Fruit fly (Drosophila melanogaster): ENCODE results near the gene Lk6.
A peak's percentile ranks its signal among the peaks of the same experiment; 100 is the strongest.

Lk6 gene

DNA sequence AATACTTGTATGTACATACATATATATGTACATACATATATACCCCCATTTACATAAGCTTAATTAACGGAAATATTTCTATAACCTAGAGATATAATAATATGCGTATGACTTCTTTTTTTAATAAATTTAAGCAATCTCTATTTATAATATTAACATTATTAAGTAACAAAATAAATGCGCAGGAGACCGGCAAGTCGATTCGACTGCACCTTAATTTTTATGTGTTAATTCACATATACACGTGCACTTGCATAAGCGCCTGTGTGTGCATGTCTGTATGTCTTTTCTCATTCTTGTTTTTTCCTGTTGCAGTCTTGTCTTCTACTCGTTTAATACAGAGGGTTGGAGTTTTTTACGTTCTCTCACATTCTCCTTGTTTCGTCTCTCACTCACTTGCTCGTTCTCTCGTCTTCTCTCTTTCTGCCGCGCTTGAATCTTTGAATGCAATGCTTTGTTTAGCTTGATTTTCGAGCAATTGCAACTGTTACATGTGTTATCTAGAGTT is 16.0 kb upstream of the Lk6 start (continued):
- TF ChIP-seq HHEX (GFP tag; optimal IDR thresholded peaks at IDR 0.05) (peak; percentile 80), CG9932 (GFP tag; IDR thresholded peaks at IDR 0.05) (no peak), CG1832 (GFP tag; optimal IDR thresholded peaks at IDR 0.05) (no peak), disco-r (GFP tag; optimal IDR thresholded peaks at IDR 0.05) (no peak), Doc2 (GFP tag; IDR thresholded peaks at IDR 0.05) (no peak), hkb (optimal IDR thresholded peaks at IDR 0.05) (no peak), hkb (GFP tag; IDR thresholded peaks at IDR 0.05) (peak; percentile 85), tin (GFP tag; optimal IDR thresholded peaks at IDR 0.05) (peak; percentile 94), Kr (GFP tag; optimal IDR thresholded peaks at IDR 0.05) (peak; percentile 33), CG7372 (GFP tag; IDR thresholded peaks at IDR 0.05) (peak; percentile 51; the same call in 1 of the 2 replicates), pzg (GFP tag; optimal IDR thresholded peaks at IDR 0.05) (no peak), en (GFP tag; optimal IDR thresholded peaks at IDR 0.05) (no peak), ro (GFP tag; IDR thresholded peaks at IDR 0.05) (peak; percentile 75), CTCF (GFP tag; optimal IDR thresholded peaks at IDR 0.05) (peak; percentile 42), CG8359 (GFP tag; optimal IDR thresholded peaks at IDR 0.05; ENCODE audit: borderline replicate concordance) (peak; percentile 92), CG7357 (GFP tag; IDR thresholded peaks at IDR 0.05) (peak; percentile 78), Atf-2 (GFP tag; optimal IDR thresholded peaks at IDR 0.05) (peak; percentile 30), ham (GFP tag; IDR thresholded peaks at IDR 0.05) (no peak), CG32532 (GFP tag; IDR thresholded peaks at IDR 0.05) (peak; percentile 31; the same call in 1 of the 2 replicates), sr (GFP tag; IDR thresholded peaks at IDR 0.05) (no peak), tx (GFP tag; optimal IDR thresholded peaks at IDR 0.05) (no peak), Dip3 (GFP tag; optimal IDR thresholded peaks at IDR 0.05) (no peak), Med (GFP tag) (peak; percentile 44), kah (GFP tag; optimal IDR thresholded peaks at IDR 0.05) (peak; percentile 78), CG1024 (GFP tag; IDR thresholded peaks at IDR 0.05) (peak; percentile 80), tgo (GFP tag; IDR thresholded peaks at IDR 0.05) (peak; percentile 78), pita (GFP tag; optimal IDR thresholded peaks at IDR 0.05) (no peak), fd64A (GFP tag; optimal IDR thresholded peaks at IDR 0.05) (peak; percentile 38), CG13624 (GFP tag; optimal IDR thresholded peaks at IDR 0.05) (no peak), pnt (GFP tag; optimal IDR thresholded peaks at IDR 0.05) (no peak), ato (GFP tag; IDR thresholded peaks at IDR 0.05; ENCODE audit: partially characterized antibody) (no peak), CG8290 (GFP tag; optimal IDR thresholded peaks at IDR 0.05) (peak; percentile 92), CG8290 (tag; optimal IDR thresholded peaks at IDR 0.05) (peak in 1 of 2 experiments; percentile 71), MESR4 (GFP tag; optimal IDR thresholded peaks at IDR 0.05) (no peak), CG10366 (GFP tag; IDR thresholded peaks at IDR 0.05) (peak; percentile 83), CG6272 (GFP tag; IDR thresholded peaks at IDR 0.05) (peak; percentile 85), dpn (GFP tag; optimal IDR thresholded peaks at IDR 0.05) (peak; percentile 4 to 86), CG4730 (GFP tag; IDR thresholded peaks at IDR 0.05) (peak; percentile 68), lbe (GFP tag; optimal IDR thresholded peaks at IDR 0.05) (peak; percentile 84), HLH54F (GFP tag; optimal IDR thresholded peaks at IDR 0.05) (no peak), bowl (GFP tag; IDR thresholded peaks at IDR 0.05) (peak; percentile 48; the same call in 1 of the 2 replicates), CG17612 (GFP tag; IDR thresholded peaks at IDR 0.05) (no peak), sna (GFP tag; IDR thresholded peaks at IDR 0.05; ENCODE audit: partially characterized antibody) (no peak), CG7839 (tag; optimal IDR thresholded peaks at IDR 0.05) (peak; percentile 96), mld (GFP tag; IDR thresholded peaks at IDR 0.05; ENCODE audit: partially characterized antibody) (no peak), stwl (tag; optimal IDR thresholded peaks at IDR 0.05) (peak; percentile 73), lov (optimal IDR thresholded peaks at IDR 0.05) (no peak), lov (GFP tag; IDR thresholded peaks at IDR 0.05) (peak; percentile 94), oc (tag; optimal IDR thresholded peaks at IDR 0.05) (peak; percentile 94), ap (GFP tag; IDR thresholded peaks at IDR 0.05) (peak; percentile 75; the same call in 1 of the 2 replicates), CG34376 (GFP tag; optimal IDR thresholded peaks at IDR 0.05) (no peak), otp (GFP tag; IDR thresholded peaks at IDR 0.05) (peak; percentile 91), CG8478 (optimal IDR thresholded peaks at IDR 0.05) (no peak)
